Fruit fly (Drosophila melanogaster) whole organism, embryonic: ENCODE results near the gene Pop5.
A peak's percentile ranks its signal among the peaks of the same experiment; 100 is the strongest.

Experiments used
- Aef1 ChIP-seq: fragments of 200-800 bp; sonication (Bioruptor generic); IDR thresholded peaks from 3 replicates; pipeline ENCODE4 v1.3.6; 2022; ENCODE audit warnings: missing biosample characterization, missing genetic modification characterization
- CG10209 ChIP-seq: fragments of 200-800 bp; sonication (Bioruptor generic); optimal IDR thresholded peaks from 3 replicates; lab custom pipeline; 2017; ENCODE audit warnings: missing biosample characterization, mild to moderate bottlenecking, missing genetic modification characterization, missing genetic modification reagents
- CG10462 ChIP-seq: fragments of 200-800 bp; sonication (Bioruptor generic); optimal IDR thresholded peaks from 2 replicates; lab custom pipeline; 2016; ENCODE audit warnings: missing biosample characterization, missing genetic modification characterization
- CG11560 ChIP-seq: fragments of 200-800 bp; sonication (Bioruptor generic); IDR thresholded peaks from 3 replicates; pipeline ENCODE4 v1.3.6; 2022; ENCODE audit warnings: missing biosample characterization, missing genetic modification characterization
- CG11696 ChIP-seq: fragments of 200-800 bp; sonication (Bioruptor generic); IDR thresholded peaks from 2 replicates; pipeline ENCODE4 v1.3.6; 2022; ENCODE audit warnings: missing biosample characterization, missing genetic modification characterization
- CG12236 ChIP-seq: fragments of 200-800 bp; sonication (Bioruptor generic); optimal IDR thresholded peaks from 2 replicates; lab custom pipeline; 2016; ENCODE audit warnings: missing biosample characterization, missing genetic modification characterization
- CG12299 ChIP-seq: fragments of 200-800 bp; sonication (Bioruptor generic); optimal IDR thresholded peaks from 2 replicates; lab custom pipeline; 2018; ENCODE audit warnings: missing biosample characterization, mild to moderate bottlenecking, missing genetic modification characterization
- CG12391 ChIP-seq: fragments of 200-800 bp; sonication (Bioruptor generic); optimal IDR thresholded peaks from 3 replicates; lab custom pipeline; 2018; ENCODE audit warnings: missing biosample characterization, mild to moderate bottlenecking, missing genetic modification characterization, moderate library complexity
- CG12942 ChIP-seq: fragments of 200-800 bp; sonication (Bioruptor generic); optimal IDR thresholded peaks from 3 replicates; lab custom pipeline; 2016; ENCODE audit warnings: missing biosample characterization, missing genetic modification characterization
- CG15514 ChIP-seq: fragments of 200-800 bp; sonication (Bioruptor generic); optimal IDR thresholded peaks from 3 replicates; lab custom pipeline; 2017; ENCODE audit warnings: missing biosample characterization, missing genetic modification characterization, mild to moderate bottlenecking, moderate library complexity, missing genetic modification reagents
- CG17361 ChIP-seq: fragments of 200-800 bp; sonication (Bioruptor generic); IDR thresholded peaks from 3 replicates; pipeline ENCODE4 v1.3.6; 2022; ENCODE audit warnings: missing biosample characterization, missing genetic modification characterization
- CG17912 ChIP-seq: fragments of 200-800 bp; sonication (Bioruptor generic); optimal IDR thresholded peaks from 2 replicates; lab custom pipeline; 2018; ENCODE audit warnings: missing biosample characterization, mild to moderate bottlenecking, missing genetic modification characterization
- CG1792 ChIP-seq: fragments of 200-800 bp; sonication (Bioruptor generic); optimal IDR thresholded peaks from 2 replicates; lab custom pipeline; 2016; ENCODE audit warnings: missing biosample characterization, missing genetic modification characterization
- CG18619 ChIP-seq: fragments of 200-800 bp; sonication (Bioruptor generic); optimal IDR thresholded peaks from 3 replicates; lab custom pipeline; 2017; ENCODE audit warnings: missing biosample characterization, mild to moderate bottlenecking, missing genetic modification characterization
- CG30403 ChIP-seq: fragments of 200-800 bp; sonication (Bioruptor generic); optimal IDR thresholded peaks from 3 replicates; lab custom pipeline; 2016; ENCODE audit warnings: missing biosample characterization, missing genetic modification characterization
- CG32772 ChIP-seq: fragments of 200-800 bp; sonication (Bioruptor generic); IDR thresholded peaks from 2 replicates; pipeline ENCODE4 v1.3.6; 2022; ENCODE audit warnings: missing biosample characterization, missing genetic modification characterization
- CG4328 ChIP-seq: fragments of 200-800 bp; sonication (Bioruptor generic); optimal IDR thresholded peaks from 3 replicates; lab custom pipeline; 2017; ENCODE audit warnings: missing biosample characterization, missing genetic modification reagents, missing genetic modification characterization
- CG6254 ChIP-seq: fragments of 200-800 bp; sonication (Bioruptor generic); optimal IDR thresholded peaks from 3 replicates; lab custom pipeline; 2017; ENCODE audit warnings: mild to moderate bottlenecking, missing biosample characterization, missing genetic modification reagents, missing genetic modification characterization
- CkIIα-i1 ChIP-seq: fragments of 200-800 bp; sonication (Bioruptor generic); IDR thresholded peaks from 2 replicates; pipeline ENCODE4 v1.3.6; 2022; ENCODE audit warnings: missing biosample characterization, missing genetic modification characterization
- Dbx ChIP-seq: fragments of 200-800 bp; sonication (Bioruptor generic); IDR thresholded peaks from 3 replicates; pipeline ENCODE4 v1.3.6; 2022; ENCODE audit warnings: missing biosample characterization, missing genetic modification characterization
- Dp ChIP-seq: fragments of 200-800 bp; sonication (Bioruptor generic); optimal IDR thresholded peaks from 2 replicates; lab custom pipeline; 2018; ENCODE audit warnings: missing biosample characterization, mild to moderate bottlenecking, missing genetic modification characterization, moderate library complexity
- Eip74EF ChIP-seq, 2 experiments: fragments of 200-800 bp in 1 of 2; fragments of >200 bp in 1 of 2; sonication (Bioruptor generic) in 1 of 2; optimal IDR thresholded peaks; 2 replicates each; lab custom pipeline; 2017 to 2019; ENCODE audit warnings: missing biosample characterization in 2 of 2, missing genetic modification characterization in 2 of 2, mild to moderate bottlenecking in 1 of 2, moderate library complexity in 1 of 2
- Ets97D ChIP-seq: fragments of 200-800 bp; sonication (Bioruptor generic); optimal IDR thresholded peaks from 3 replicates; lab custom pipeline; 2016; ENCODE audit warnings: missing biosample characterization, missing genetic modification characterization
- HLH3B ChIP-seq: fragments of 200-800 bp; sonication (Bioruptor generic); IDR thresholded peaks from 2 replicates; pipeline ENCODE4 v1.3.6; 2022; ENCODE audit warnings: missing biosample characterization, missing genetic modification characterization
- Nf-YB ChIP-seq: fragments of 200-800 bp; sonication (Bioruptor generic); optimal IDR thresholded peaks from 3 replicates; lab custom pipeline; 2019; ENCODE audit warnings: missing biosample characterization, mild to moderate bottlenecking, missing genetic modification characterization, moderate library complexity
- Sox100B ChIP-seq: fragments of 200-800 bp; sonication (Bioruptor generic); optimal IDR thresholded peaks from 3 replicates; lab custom pipeline; 2018; ENCODE audit warnings: missing biosample characterization, mild to moderate bottlenecking, missing genetic modification characterization
- Taf1 ChIP-seq: fragments of 200-800 bp; sonication (Bioruptor generic); IDR thresholded peaks from 2 replicates; pipeline ENCODE4 v1.3.6; 2022; ENCODE audit warnings: missing biosample characterization, missing genetic modification characterization
- ash1 ChIP-seq: fragments of 200-800 bp; sonication (Bioruptor generic); optimal IDR thresholded peaks from 2 replicates; lab custom pipeline; 2018; ENCODE audit warnings: missing biosample characterization, mild to moderate bottlenecking, missing genetic modification characterization
- chn ChIP-seq: fragments of 200-800 bp; sonication (Bioruptor generic); optimal IDR thresholded peaks from 2 replicates; lab custom pipeline; 2016; ENCODE audit warnings: missing biosample characterization, missing genetic modification characterization
- croc ChIP-seq: fragments of 200-800 bp; sonication (Bioruptor generic); conservative IDR thresholded peaks from 3 replicates; pipeline ENCODE4 v1.3.6; 2022; ENCODE audit warnings: missing biosample characterization, missing genetic modification characterization
- cwo ChIP-seq: fragments of 200-800 bp; sonication (Bioruptor generic); optimal IDR thresholded peaks from 3 replicates; lab custom pipeline; 2017; ENCODE audit warnings: missing biosample characterization, missing genetic modification characterization, mild to moderate bottlenecking, moderate library complexity, missing genetic modification reagents
- fd96Cb ChIP-seq: fragments of 200-800 bp; sonication (Bioruptor generic); optimal IDR thresholded peaks from 2 replicates; lab custom pipeline; 2018; ENCODE audit warnings: missing biosample characterization, mild to moderate bottlenecking, missing genetic modification characterization, moderate library complexity
- gro ChIP-seq: fragments of 200-800 bp; sonication (Bioruptor generic); optimal IDR thresholded peaks from 2 replicates; lab custom pipeline; 2016; ENCODE audit warnings: missing biosample characterization, missing genetic modification characterization
- lilli ChIP-seq: fragments of 200-800 bp; sonication (Bioruptor generic); optimal IDR thresholded peaks from 3 replicates; lab custom pipeline; 2016; ENCODE audit warnings: missing biosample characterization, missing genetic modification characterization
- lmd ChIP-seq: fragments of 200-800 bp; sonication (Bioruptor generic); IDR thresholded peaks from 2 replicates; pipeline ENCODE4 v1.3.6; 2022; ENCODE audit warnings: missing biosample characterization, missing genetic modification characterization
- lola ChIP-seq, 3 experiments: fragments of >200 bp in 2 of 3; fragments of 200-800 bp in 1 of 3; sonication (Bioruptor generic) in 1 of 3; optimal IDR thresholded peaks; 2 replicates each; lab custom pipeline; 2017 to 2019; ENCODE audit warnings: missing biosample characterization in 3 of 3, missing genetic modification characterization in 3 of 3, mild to moderate bottlenecking in 1 of 3, moderate library complexity in 1 of 3
- luna ChIP-seq: fragments of 200-800 bp; sonication (Bioruptor generic); optimal IDR thresholded peaks from 2 replicates; lab custom pipeline; 2016; ENCODE audit warnings: missing biosample characterization, missing genetic modification characterization
- mirr ChIP-seq: fragments of 200-800 bp; sonication (Bioruptor generic); optimal IDR thresholded peaks from 3 replicates; lab custom pipeline; 2018; ENCODE audit warnings: missing biosample characterization, mild to moderate bottlenecking, missing genetic modification characterization
- nerfin-2 ChIP-seq: fragments of 200-800 bp; sonication (Bioruptor generic); IDR thresholded peaks from 2 replicates; pipeline ENCODE4 v1.3.6; 2022; ENCODE audit warnings: missing biosample characterization, missing genetic modification characterization; ENCODE audit not compliant: partially characterized antibody
- odd ChIP-seq: fragments of 200-800 bp; sonication (Bioruptor generic); optimal IDR thresholded peaks from 2 replicates; lab custom pipeline; 2017; ENCODE audit warnings: missing biosample characterization, mild to moderate bottlenecking, missing genetic modification characterization
- pan ChIP-seq, 4 experiments: fragments of >200 bp in 3 of 4; fragments of 200-800 bp in 1 of 4; sonication (Bioruptor generic) in 1 of 4; optimal IDR thresholded peaks in 3 of 4; IDR thresholded peaks in 1 of 4; 2 replicates each; pipeline versions ENCODE4 v1.3.6 to Lab custom; 2017 to 2022; ENCODE audit warnings: missing biosample characterization in 2 of 4, missing genetic modification characterization in 2 of 4, mixed read lengths in 1 of 4
- rib ChIP-seq: fragments of 200-800 bp; sonication (Bioruptor generic); IDR thresholded peaks from 2 replicates; pipeline ENCODE4 v1.3.6; 2022; ENCODE audit warnings: missing biosample characterization, missing genetic modification characterization
- sim ChIP-seq: fragments of 200-800 bp; sonication (Bioruptor generic); IDR thresholded peaks from 2 replicates; pipeline ENCODE4 v1.3.6; 2022; ENCODE audit warnings: missing biosample characterization, missing genetic modification characterization
- tgo ChIP-seq: fragments of 200-800 bp; sonication (Bioruptor generic); IDR thresholded peaks from 3 replicates; pipeline ENCODE4 v1.3.6; 2022; ENCODE audit warnings: missing biosample characterization, missing genetic modification characterization
- tin ChIP-seq: fragments of 200-800 bp; sonication (Bioruptor generic); optimal IDR thresholded peaks from 3 replicates; lab custom pipeline; 2016; ENCODE audit warnings: missing biosample characterization, missing genetic modification characterization
- tio ChIP-seq: fragments of 200-800 bp; sonication (Bioruptor generic); optimal IDR thresholded peaks from 2 replicates; lab custom pipeline; 2017; ENCODE audit warnings: missing biosample characterization, missing genetic modification characterization, inconsistent platforms
- toy ChIP-seq: fragments of 200-800 bp; sonication (Bioruptor generic); IDR thresholded peaks from 2 replicates; pipeline ENCODE4 v1.3.6; 2022; ENCODE audit warnings: missing biosample characterization, missing genetic modification characterization
- zen2 ChIP-seq: fragments of 200-800 bp; sonication (Bioruptor generic); IDR thresholded peaks from 3 replicates; pipeline ENCODE4 v1.3.6; 2022; ENCODE audit warnings: missing biosample characterization, missing genetic modification characterization; ENCODE audit not compliant: partially characterized antibody

Gene Pop5

dm6 chr3L:17009715-17010491 is 34.9 kb downstream of the Pop5 start (continued):
- TF ChIP-seq CG11696 (GFP tag; lab: Robert Waterston, UW) (peak; percentile 95), odd (peak; percentile 7), CG30403 (GFP tag; lab: Kevin White, UChicago) (peak; percentile 48), HLH3B (peak; percentile 28; the same call in 1 of the 2 replicates), CG15514 (GFP tag; lab: Kevin White, UChicago) (peak; percentile 54), luna (GFP tag; lab: Kevin White, UChicago) (no peak), CG18619 (GFP tag; lab: Kevin White, UChicago) (no peak), Taf1 (GFP tag; lab: Robert Waterston, UW) (peak; percentile 5; the same call in 1 of the 2 replicates), mirr (GFP tag; lab: Kevin White, UChicago) (peak; percentile 96), zen2 (GFP tag; lab: Robert Waterston, UW) (0 out of 3 replicates have a peak, but pooled peaks have one; percentile 28), CG6254 (GFP tag; lab: Kevin White, UChicago) (no peak), sim (no peak), fd96Cb (tag; lab: Kevin White, UChicago) (peak; percentile 16), Dp (peak; percentile 15), CG17912 (GFP tag; lab: Kevin White, UChicago) (no peak), tin (no peak), CG4328 (GFP tag; lab: Kevin White, UChicago) (peak; percentile 31), CG10462 (GFP tag; lab: Kevin White, UChicago) (peak; percentile 22), cwo (peak; percentile 100), CG1792 (GFP tag; lab: Kevin White, UChicago) (peak; percentile 14), CG10209 (peak; percentile 54), CG12236 (GFP tag; lab: Kevin White, UChicago) (no peak), CG11560 (tag; lab: Robert Waterston, UW) (no peak), CG12942 (peak; percentile 1), gro (peak; percentile 49), nerfin-2 (GFP tag; lab: Robert Waterston, UW) (no peak), CG17361 (GFP tag; lab: Robert Waterston, UW) (peak; percentile 27; the same call in 1 of the 3 replicates), Nf-YB (GFP tag; lab: Kevin White, UChicago) (peak; percentile 46), lmd (GFP tag; lab: Robert Waterston, UW) (peak; percentile 36; the same call in 1 of the 2 replicates), tgo (GFP tag; lab: Robert Waterston, UW) (peak; percentile 29; the same call in 2 of the 3 replicates), toy (GFP tag; lab: Robert Waterston, UW) (no peak), Aef1 (GFP tag; lab: Robert Waterston, UW) (peak; percentile 13; the same call in 1 of the 3 replicates), croc (GFP tag; lab: Robert Waterston, UW) (no peak), pan (optimal IDR thresholded peaks at IDR 0.05; lab: Kevin White, UChicago) (no peak), pan (GFP tag; optimal IDR thresholded peaks at IDR 0.05 in 1 of 2, IDR thresholded peaks at IDR 0.05 in 1 of 2) (peak in 1 of 2 experiments; percentile 25), lola (GFP tag; optimal IDR thresholded peaks at IDR 0.05; lab: Kevin White, UChicago) (no peak), rib (GFP tag; lab: Robert Waterston, UW) (peak; percentile 93), ash1 (GFP tag; lab: Kevin White, UChicago) (peak; percentile 60), CG12391 (tag; lab: Kevin White, UChicago) (peak; percentile 32), tio (GFP tag; lab: Kevin White, UChicago) (peak; percentile 52), CG12299 (tag; lab: Kevin White, UChicago) (peak; percentile 35), CG32772 (GFP tag; lab: Robert Waterston, UW) (no peak), Ets97D (no peak), lilli (peak; percentile 57), Dbx (GFP tag; lab: Robert Waterston, UW) (peak; percentile 65; the same call in 1 of the 3 replicates), chn (peak; percentile 51), Sox100B (GFP tag; lab: Kevin White, UChicago) (peak; percentile 41), Eip74EF (GFP tag; optimal IDR thresholded peaks at IDR 0.05; lab: Kevin White, UChicago) (peak in 1 of 2 experiments; percentile 48), CkIIα-i1 (GFP tag; lab: Robert Waterston, UW) (no peak)
